Worm (Caenorhabditis elegans) whole organism, L4/young adult: Measurements from ENCODE around the gene F54F7.2.

Experiments
- W03F9.2 ChIP-seq: fragments of 150-350 bp; optimal IDR thresholded peaks from 2 replicates; lab custom pipeline; 2014; ENCODE audit warnings: missing biosample characterization, missing genetic modification characterization
- dao-5 ChIP-seq: sonication (generic microtip); optimal IDR thresholded peaks from 2 replicates; lab custom pipeline; 2016; ENCODE audit warnings: missing genotype, missing genetic modification characterization, moderate library complexity, missing compliant biosample characterization
- him-1 ChIP-seq: sonication (generic microtip); optimal IDR thresholded peaks from 2 replicates; lab custom pipeline; 2016; ENCODE audit warnings: missing genotype, missing genetic modification reagents, missing genetic modification characterization, missing compliant biosample characterization

Gene F54F7.2

DNA sequence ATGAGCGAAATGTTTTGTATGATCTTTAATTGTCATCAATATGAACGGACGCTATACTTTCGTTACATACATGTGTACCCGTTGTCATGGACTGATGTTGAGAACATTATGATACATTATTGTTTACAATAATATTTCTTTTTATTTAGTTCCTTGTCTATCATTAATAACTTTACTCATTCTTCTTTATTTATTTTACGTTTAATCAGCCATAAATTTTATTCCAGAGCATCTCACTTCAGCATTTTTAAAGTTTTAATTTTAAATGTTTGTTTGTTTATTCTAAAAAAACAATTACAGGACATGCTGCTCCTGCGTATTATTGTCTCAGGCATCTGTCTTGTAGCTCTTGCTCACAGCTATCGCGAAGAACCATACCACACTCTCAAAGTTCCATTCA, at the start of gene F54F7.2:
F54F7.2 (plus strand) TSS at position 301 of the 400 bp plus-strand sequence.
- TF ChIP-seq W03F9.2 (no peak), him-1 (tag; lab: Kevin White, UChicago) (no peak), dao-5 (tag; lab: Kevin White, UChicago) (no peak)

DNA sequence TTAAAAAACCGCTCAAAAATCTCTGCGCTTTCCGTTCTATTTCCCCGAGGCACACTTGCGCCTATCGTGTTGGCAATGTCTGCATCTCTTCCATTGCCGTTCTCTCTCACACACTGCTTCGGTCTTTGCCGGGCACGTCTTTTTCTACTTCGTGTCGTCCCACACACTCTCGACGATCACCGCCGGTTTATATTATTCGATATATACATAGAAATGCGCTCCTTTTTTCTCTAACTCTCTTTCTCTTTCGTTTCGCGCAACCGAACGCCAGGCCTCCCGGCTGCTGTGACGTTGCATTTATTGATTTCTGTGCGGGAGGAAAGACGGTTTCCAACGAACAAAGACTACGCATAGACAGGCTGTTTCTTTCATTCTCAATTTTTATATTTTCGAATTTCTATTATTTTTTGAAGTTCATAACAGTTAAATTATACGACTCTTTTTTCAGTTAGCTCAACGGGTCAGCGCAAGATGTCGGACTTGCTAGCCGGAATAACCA, 45.4 kb upstream of the F54F7.2 start, which contains the start of gene rsd-3:
rsd-3 (plus strand) TSS at position 449 of the 499 bp plus-strand sequence.
- TF ChIP-seq dao-5 (tag; lab: Kevin White, UChicago) (no peak), him-1 (tag; lab: Kevin White, UChicago) (no peak), W03F9.2 (no peak)

DNA sequence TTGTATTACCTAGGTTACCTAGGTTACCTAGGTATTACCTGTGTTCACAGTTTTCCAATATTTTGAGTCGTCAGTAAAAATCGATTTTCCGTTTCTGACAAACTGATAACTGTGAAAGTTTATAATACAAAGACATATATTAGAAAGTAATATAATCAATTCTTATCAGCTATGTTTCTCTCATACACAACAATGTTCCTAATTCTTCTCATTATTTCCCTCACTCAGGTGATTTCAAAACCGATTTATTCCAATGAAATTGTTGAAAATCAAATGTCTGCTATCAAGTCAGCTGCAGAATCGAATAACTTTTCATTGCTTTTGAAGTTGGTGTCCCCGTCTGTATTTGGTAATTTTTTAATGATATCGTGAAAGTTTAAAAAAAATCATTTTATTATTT, 39.4 kb upstream of the F54F7.2 start, which contains the start of gene C34E11.4:
C34E11.4 (plus strand) TSS at position 154 of the 400 bp plus-strand sequence.
- TF ChIP-seq W03F9.2 (no peak), him-1 (tag; lab: Kevin White, UChicago) (no peak), dao-5 (tag; lab: Kevin White, UChicago) (no peak)

DNA sequence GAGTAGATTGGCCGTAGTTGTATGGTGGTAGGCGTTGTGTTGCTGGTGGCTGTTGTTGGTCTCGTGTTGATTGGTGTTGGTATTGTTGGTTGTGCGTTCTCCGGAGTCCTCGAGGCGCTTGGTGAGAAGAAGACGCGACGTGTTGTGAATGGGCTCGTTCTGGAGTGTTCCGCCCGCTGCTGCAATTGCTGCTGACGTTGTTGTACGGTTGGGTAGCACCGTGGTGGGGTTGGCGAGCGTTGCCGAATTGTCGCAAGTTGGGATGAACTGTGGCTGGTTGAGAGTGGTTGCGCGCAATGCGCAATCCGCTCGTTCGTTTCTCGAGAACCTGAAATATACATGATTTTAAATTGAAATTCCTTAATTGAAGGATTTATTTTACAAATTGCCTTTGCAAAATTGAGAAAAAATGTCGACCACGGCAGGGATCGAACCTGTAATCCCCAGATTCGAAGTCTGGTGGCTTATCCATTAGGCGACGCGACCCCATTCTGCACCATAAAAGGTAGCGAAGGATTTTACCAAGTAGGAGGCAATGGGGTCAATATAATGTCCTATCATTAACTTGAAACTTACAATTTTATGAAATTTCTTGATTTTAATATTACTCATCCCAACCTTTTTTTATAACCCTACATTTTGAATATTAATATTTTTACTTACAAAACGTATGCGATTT, 37.1 kb upstream of the F54F7.2 start:
- TF ChIP-seq dao-5 (tag; lab: Kevin White, UChicago), result no peak
- TF ChIP-seq him-1 (tag; lab: Kevin White, UChicago), result no peak
- TF ChIP-seq W03F9.2, result no peak

DNA sequence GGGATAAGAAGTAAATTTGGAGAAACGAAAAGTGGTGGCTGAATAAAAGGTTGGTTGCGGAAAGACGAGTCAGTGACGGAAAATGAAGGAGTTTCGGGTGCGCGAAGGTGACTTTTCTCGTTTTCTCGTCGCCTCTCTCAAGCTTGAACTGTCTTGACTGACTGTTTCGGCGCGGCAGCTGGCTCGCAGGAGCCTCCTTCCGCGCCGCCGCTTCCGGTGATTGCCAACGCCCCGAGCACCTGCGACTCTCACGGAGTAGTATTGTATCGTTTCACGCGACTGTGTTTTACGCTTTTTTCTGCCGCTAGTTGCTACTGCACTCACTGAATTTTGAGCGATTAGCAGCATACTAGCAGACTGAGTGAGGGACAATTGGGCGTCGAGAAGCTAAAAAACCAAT, 28.8 kb upstream of the F54F7.2 start, which contains the start of gene C34E11.2:
C34E11.2 (minus strand) TSS at position 84 of the 400 bp plus-strand sequence.
- TF ChIP-seq dao-5 (tag; lab: Kevin White, UChicago) (no peak), W03F9.2 (no peak), him-1 (tag; lab: Kevin White, UChicago) (no peak)

DNA sequence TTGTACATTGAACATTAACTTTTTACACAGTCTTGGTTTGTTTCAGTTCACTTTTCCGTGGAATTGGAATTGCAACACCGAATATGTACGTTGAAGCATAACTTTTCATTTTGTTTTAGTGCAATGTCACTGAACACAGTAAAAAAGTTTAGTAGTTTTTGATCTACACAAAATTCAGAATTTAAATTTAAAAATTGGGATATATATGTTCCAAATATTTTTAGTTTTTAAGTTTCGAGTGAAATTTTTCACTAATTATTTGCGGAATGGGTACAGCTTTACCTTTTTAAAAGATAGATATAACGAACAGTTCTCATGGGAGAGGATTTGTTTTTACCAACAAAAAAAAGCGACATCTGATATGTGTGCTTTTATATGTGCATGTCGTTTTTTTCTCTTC, 26.6 kb upstream of the F54F7.2 start:
- TF ChIP-seq W03F9.2 (no peak), him-1 (tag; lab: Kevin White, UChicago) (no peak), dao-5 (tag; lab: Kevin White, UChicago) (no peak)

DNA sequence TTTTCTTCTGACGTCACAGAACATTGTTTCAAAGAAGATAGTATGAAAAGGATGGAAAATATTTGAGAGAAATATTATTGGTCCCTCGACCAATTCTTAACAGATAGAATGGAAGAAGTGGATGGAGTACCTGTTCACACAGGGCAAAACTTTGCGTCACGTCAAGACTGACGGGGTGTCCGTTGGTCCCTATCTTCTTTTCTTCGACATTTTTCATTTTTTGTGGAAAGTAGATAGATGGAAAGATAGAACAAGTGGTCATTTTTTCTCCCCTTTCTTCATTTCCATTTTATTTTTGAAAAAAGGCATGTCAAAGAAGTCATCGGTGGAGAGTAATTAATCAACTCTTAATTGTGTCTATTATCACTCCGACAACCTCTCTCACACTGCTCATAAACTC, 24.8 kb upstream of the F54F7.2 start:
- no peak for TF ChIP-seq him-1 (tag; lab: Kevin White, UChicago)

DNA sequence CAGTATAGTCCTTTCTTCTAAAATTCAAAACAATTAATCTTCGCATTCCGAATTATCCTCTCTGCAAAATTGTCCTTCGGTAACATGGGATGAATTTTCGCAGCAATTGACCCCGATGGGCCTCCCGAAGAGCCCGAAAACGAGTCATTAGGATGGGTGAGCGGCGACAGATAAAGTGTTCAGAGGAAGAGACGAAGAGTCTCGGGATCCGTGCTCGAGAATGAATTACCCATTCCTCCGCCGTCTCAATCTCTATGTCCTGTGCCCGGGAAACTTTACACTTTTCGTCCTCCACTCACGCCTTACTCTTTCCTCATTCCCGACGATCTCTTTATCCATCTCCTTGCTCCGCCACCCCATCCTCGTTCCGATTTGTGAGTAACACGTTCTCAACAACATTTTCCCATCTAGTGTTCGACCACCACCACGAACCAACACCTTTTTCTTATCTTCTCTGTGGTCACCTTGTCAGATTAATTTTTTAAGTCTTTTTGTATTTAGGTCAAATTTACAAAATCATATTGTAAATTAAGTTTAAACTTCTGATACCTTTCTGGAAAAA, 22.2 kb upstream of the F54F7.2 start:
- TF ChIP-seq dao-5 (tag; lab: Kevin White, UChicago), result no peak
- TF ChIP-seq W03F9.2, result no peak
- TF ChIP-seq him-1 (tag; lab: Kevin White, UChicago), result no peak

DNA sequence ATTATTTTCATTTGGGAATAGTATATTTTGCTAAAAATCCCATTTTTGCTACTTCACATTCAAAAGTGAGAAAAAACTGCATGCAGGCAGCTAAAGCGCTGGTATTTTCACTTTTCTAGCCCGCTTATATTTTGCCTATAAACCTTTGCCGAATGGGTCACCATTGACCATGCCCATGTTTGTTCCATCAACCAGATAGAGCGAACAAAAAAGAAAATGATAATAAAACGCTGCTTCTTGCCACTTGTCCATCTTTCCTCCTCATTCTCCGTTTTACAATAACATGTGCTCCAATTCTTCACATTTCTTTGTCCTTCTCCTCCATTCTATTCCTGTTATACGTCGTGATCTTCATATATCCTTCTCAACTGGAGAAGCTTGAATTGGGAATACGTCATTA, 19.8 kb upstream of the F54F7.2 start, which contains the start of gene tag-241:
tag-241 (plus strand) TSS at position 301 of the 400 bp plus-strand sequence.
- no peak for TF ChIP-seq him-1 (tag; lab: Kevin White, UChicago)
- no peak for TF ChIP-seq W03F9.2
- TF ChIP-seq dao-5 (tag; lab: Kevin White, UChicago), result no peak

DNA sequence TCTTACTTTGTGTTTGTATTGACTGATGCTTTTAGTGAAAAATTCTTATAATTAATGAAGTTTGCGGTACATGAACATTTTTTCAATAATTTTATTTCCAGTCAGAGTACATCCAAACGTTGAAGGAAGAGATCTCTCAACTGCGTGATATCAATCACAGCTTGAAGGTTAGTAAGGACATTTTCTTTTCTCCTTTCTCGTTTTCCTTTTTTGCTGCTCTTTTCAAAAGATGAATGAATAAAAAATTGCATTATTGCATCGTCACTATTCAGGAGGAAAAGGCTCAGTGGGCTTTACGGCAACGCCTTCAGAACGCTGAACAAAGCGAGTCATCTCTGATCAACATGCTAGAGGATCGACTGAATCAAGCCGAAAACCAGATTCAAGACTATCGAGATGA, 16.6 kb upstream of the F54F7.2 start:
- no peak for TF ChIP-seq W03F9.2
- TF ChIP-seq him-1 (tag; lab: Kevin White, UChicago), result no peak
- TF ChIP-seq dao-5 (tag; lab: Kevin White, UChicago), result no peak

DNA sequence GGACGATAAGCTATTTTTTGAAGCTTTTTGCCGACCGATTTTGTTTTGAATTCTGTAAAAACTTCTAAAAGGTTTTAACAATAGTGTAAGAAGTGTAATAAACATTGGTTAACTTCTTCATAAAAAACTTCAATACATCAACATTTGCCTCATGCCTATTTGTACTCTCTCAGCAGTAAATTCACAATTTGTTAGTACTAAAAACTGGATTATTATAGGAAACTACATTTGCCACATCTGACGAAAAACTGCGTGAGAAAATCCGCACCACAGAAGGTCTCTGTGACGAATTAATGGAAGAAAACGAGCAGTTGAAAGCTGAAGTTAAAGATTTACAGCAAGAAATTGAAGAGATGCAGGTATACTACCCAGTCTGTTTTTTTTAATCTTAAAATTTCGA, 15.9 kb upstream of the F54F7.2 start:
- TF ChIP-seq dao-5 (tag; lab: Kevin White, UChicago) (no peak), W03F9.2 (no peak), him-1 (tag; lab: Kevin White, UChicago) (no peak)

DNA sequence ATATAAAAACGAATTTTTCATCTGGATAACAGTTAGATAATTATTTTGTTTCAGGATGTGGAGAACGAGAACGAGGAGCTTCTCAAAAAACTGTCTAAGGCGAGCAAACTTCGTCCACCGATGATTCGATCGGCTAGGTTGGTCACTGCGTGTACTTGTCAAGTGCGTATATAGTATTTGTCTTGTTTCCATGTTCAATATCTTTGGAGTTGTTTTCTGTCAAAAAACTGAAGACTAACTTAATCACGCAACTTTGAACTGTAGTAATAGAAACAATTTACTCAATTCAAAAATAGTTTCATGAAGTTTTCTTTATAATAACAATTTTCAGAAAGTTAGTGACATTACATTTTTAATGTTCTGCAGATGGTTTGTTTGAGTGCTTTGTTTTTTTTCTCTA, 14.8 kb upstream of the F54F7.2 start:
- TF ChIP-seq dao-5 (tag; lab: Kevin White, UChicago) (no peak), him-1 (tag; lab: Kevin White, UChicago) (no peak), W03F9.2 (no peak)

DNA sequence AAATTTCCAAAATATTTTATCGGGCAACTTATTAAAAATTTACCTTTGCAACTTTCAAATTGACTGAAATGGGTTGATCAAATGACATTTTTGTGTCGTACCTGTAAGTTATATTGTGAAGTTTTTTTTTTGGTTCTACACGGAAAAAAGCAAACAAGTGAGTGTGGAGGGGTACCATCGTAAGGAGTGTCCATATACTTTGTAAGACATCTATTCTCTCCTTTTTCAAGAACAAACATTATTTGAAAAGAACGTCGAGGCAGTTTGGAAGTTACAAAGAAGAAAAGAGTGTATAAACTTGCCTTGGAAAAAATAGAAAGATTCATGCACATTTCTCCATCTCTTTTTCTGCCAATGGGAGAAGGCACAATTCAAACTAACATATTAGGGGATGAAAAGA, 6.1 kb upstream of the F54F7.2 start, which contains the start of gene taf-7.1:
taf-7.1 (minus strand) TSS at position 101 of the 400 bp plus-strand sequence.
- no peak for TF ChIP-seq W03F9.2
- no peak for TF ChIP-seq him-1 (tag; lab: Kevin White, UChicago)
- no peak for TF ChIP-seq dao-5 (tag; lab: Kevin White, UChicago)

DNA sequence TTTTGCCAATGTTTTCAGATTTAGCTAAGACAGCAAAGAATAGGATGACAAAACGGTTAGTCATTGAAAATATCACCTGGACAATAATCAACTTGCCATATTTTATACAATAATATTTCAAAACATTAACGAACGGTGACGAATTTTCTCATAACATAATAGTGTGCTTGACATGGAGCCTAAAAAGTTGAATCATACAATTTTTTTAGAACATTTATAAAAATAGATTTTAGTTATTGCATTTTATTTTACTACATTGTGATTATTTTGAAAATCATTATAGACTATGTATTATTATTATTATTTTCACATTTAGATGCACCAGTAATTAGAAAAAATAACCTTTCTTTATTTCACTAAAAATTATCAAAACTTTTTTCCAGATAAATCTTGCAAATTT, 5.2 kb downstream of the F54F7.2 start, which contains the start of gene F54F7.9:
F54F7.9 (minus strand) TSS at position 101 of the 400 bp plus-strand sequence.
- TF ChIP-seq him-1 (tag; lab: Kevin White, UChicago) (no peak), W03F9.2 (no peak), dao-5 (tag; lab: Kevin White, UChicago) (no peak)
